Worm (Caenorhabditis elegans) whole organism, L4 larva: Measurements from ENCODE around the gene F59A1.13.
A peak's percentile ranks its signal among the peaks of the same experiment; 100 is the strongest.

Experiments used
- F26F4.8 ChIP-seq: fragments of 200-800 bp; sonication (Bioruptor generic); conservative IDR thresholded peaks from 2 replicates; pipeline ENCODE4 v1.3.6; 2022; ENCODE audit warnings: missing genetic modification characterization, missing compliant biosample characterization
- F44E2.7 ChIP-seq: fragments of 200-800 bp; sonication (Bioruptor generic); IDR thresholded peaks from 2 replicates; pipeline ENCODE4 v2.1.2; 2022; ENCODE audit warnings: missing genetic modification characterization, missing compliant biosample characterization
- F49E8.2 ChIP-seq: sonication (generic microtip); optimal IDR thresholded peaks from 2 replicates; lab custom pipeline; 2016; ENCODE audit warnings: missing compliant biosample characterization, mild to moderate bottlenecking, missing genetic modification characterization, borderline replicate concordance
- R02D3.7 ChIP-seq: fragments of 150-350 bp; sonication (generic microtip); optimal IDR thresholded peaks from 3 replicates; lab custom pipeline; 2014; ENCODE audit warnings: missing biosample characterization, missing genetic modification characterization
- Y105C5A.15 ChIP-seq: fragments of 200-800 bp; sonication (Bioruptor generic); IDR thresholded peaks from 2 replicates; pipeline ENCODE4 v1.3.6; 2022; ENCODE audit warnings: missing genetic modification characterization, missing compliant biosample characterization
- Y48G9A.11 ChIP-seq: fragments of 200-800 bp; sonication (Bioruptor generic); IDR thresholded peaks from 2 replicates; pipeline ENCODE4 v1.3.6; 2022; ENCODE audit warnings: missing genetic modification reagents, missing genetic modification characterization, missing compliant biosample characterization
- Y75B8A.6 ChIP-seq: fragments of 200-800 bp; sonication (Bioruptor generic); IDR thresholded peaks from 2 replicates; pipeline ENCODE4 v1.3.6; 2022; ENCODE audit warnings: missing genetic modification reagents, missing genetic modification characterization, missing compliant biosample characterization
- ZK546.5 ChIP-seq, 2 experiments: sonication (generic microtip); optimal IDR thresholded peaks; 2 replicates each; lab custom pipeline; 2017; ENCODE audit warnings: missing biosample characterization in 2 of 2, missing genetic modification characterization in 2 of 2
- aha-1 ChIP-seq: fragments of 150-350 bp; peaks from one replicate; lab custom pipeline; 2014; ENCODE audit warnings: missing biosample characterization, missing genetic modification characterization
- attf-4 ChIP-seq: sonication (generic microtip); optimal IDR thresholded peaks from 3 replicates; lab custom pipeline; 2017; ENCODE audit warnings: missing biosample characterization, missing genetic modification characterization
- ceh-20 ChIP-seq: fragments of 200-800 bp; sonication (Bioruptor generic); IDR thresholded peaks from 2 replicates; pipeline ENCODE4 v1.3.6; 2022; ENCODE audit warnings: missing genetic modification reagents, missing genetic modification characterization, missing compliant biosample characterization
- ceh-32 ChIP-seq: sonication (generic microtip); optimal IDR thresholded peaks from 2 replicates; lab custom pipeline; 2016; ENCODE audit warnings: mild to moderate bottlenecking, missing genetic modification characterization, missing compliant biosample characterization; ENCODE audit not compliant: poor library complexity
- ceh-62 ChIP-seq: sonication (generic microtip); optimal IDR thresholded peaks from 2 replicates; lab custom pipeline; 2017; ENCODE audit warnings: missing biosample characterization, missing genetic modification characterization
- daf-16 ChIP-seq, 3 experiments: sonication (generic microtip); optimal IDR thresholded peaks; 2 replicates each; lab custom pipeline; 2016 to 2017; ENCODE audit warnings: missing genetic modification characterization in 3 of 3, missing genetic modification reagents in 3 of 3, mild to moderate bottlenecking in 2 of 3, missing compliant biosample characterization in 2 of 3, missing biosample characterization in 1 of 3, moderate library complexity in 1 of 3
- daf-8 ChIP-seq: fragments of 200-800 bp; sonication (Bioruptor generic); IDR thresholded peaks from 2 replicates; pipeline ENCODE4 v1.3.6; 2022; ENCODE audit warnings: missing genetic modification characterization, missing compliant biosample characterization
- dmd-9 ChIP-seq: fragments of 200-800 bp; sonication (Bioruptor generic); IDR thresholded peaks from 2 replicates; pipeline ENCODE4 v1.3.6; 2022; ENCODE audit warnings: missing genetic modification reagents, missing genetic modification characterization, missing compliant biosample characterization
- dve-1 ChIP-seq: sonication (generic microtip); optimal IDR thresholded peaks from 2 replicates; lab custom pipeline; 2017; ENCODE audit warnings: antibody characterized with exemption, mild to moderate bottlenecking, missing genetic modification characterization, missing compliant biosample characterization; ENCODE audit not compliant: insufficient read depth
- egl-43 ChIP-seq: fragments of 200-800 bp; sonication (Bioruptor generic); IDR thresholded peaks from 2 replicates; pipeline ENCODE4 v1.3.6; 2022; ENCODE audit warnings: missing genetic modification reagents, missing genetic modification characterization, missing compliant biosample characterization
- hlh-11 ChIP-seq: fragments of 200-800 bp; sonication (Bioruptor generic); optimal IDR thresholded peaks from 2 replicates; lab custom pipeline; 2018; ENCODE audit warnings: mild to moderate bottlenecking, missing genetic modification characterization, missing compliant biosample characterization
- hlh-30 ChIP-seq: sonication (generic microtip); optimal IDR thresholded peaks from 2 replicates; lab custom pipeline; 2017; ENCODE audit warnings: antibody characterized with exemption, mild to moderate bottlenecking, missing genetic modification characterization, missing compliant biosample characterization; ENCODE audit not compliant: insufficient read depth
- jun-1 ChIP-seq: fragments of 150-350 bp; optimal IDR thresholded peaks from 2 replicates; lab custom pipeline; 2014; ENCODE audit warnings: missing biosample characterization, missing genetic modification reagents, missing genetic modification characterization
- lin-1 ChIP-seq: fragments of 200-800 bp; sonication (Bioruptor generic); IDR thresholded peaks from 2 replicates; pipeline ENCODE4 v1.3.6; 2022; ENCODE audit warnings: missing genetic modification reagents, missing genetic modification characterization, missing compliant biosample characterization
- lin-13 ChIP-seq: fragments of 150-350 bp; optimal IDR thresholded peaks from 2 replicates; lab custom pipeline; 2014; ENCODE audit warnings: missing biosample characterization, missing genetic modification reagents, missing genetic modification characterization
- lin-15B ChIP-seq: fragments of 150-350 bp; sonication (generic microtip); optimal IDR thresholded peaks from 3 replicates; lab custom pipeline; 2014; ENCODE audit warnings: missing biosample characterization, missing genetic modification characterization
- lsy-2 ChIP-seq, 2 experiments: fragments of 150-350 bp in 1 of 2; sonication (generic microtip) in 1 of 2; optimal IDR thresholded peaks; 2 replicates each; lab custom pipeline; 2014 to 2017; ENCODE audit warnings: missing biosample characterization in 2 of 2, missing genetic modification characterization in 2 of 2
- mdl-1 ChIP-seq, 2 experiments: fragments of 150-350 bp in 1 of 2; sonication (generic microtip) in 1 of 2; optimal IDR thresholded peaks; 2 replicates each; lab custom pipeline; 2014 to 2017; ENCODE audit warnings: missing biosample characterization in 2 of 2, missing genetic modification characterization in 2 of 2
- mxl-3 ChIP-seq: fragments of 200-800 bp; sonication (Bioruptor generic); optimal IDR thresholded peaks from 2 replicates; lab custom pipeline; 2018; ENCODE audit warnings: mild to moderate bottlenecking, missing genetic modification characterization, missing compliant biosample characterization
- nhr-10 ChIP-seq: fragments of 150-350 bp; optimal IDR thresholded peaks from 2 replicates; lab custom pipeline; 2014; ENCODE audit warnings: missing biosample characterization, missing genetic modification characterization
- nhr-102 ChIP-seq: sonication (generic microtip); optimal IDR thresholded peaks from 2 replicates; lab custom pipeline; 2016; ENCODE audit warnings: mild to moderate bottlenecking, missing genetic modification characterization, moderate library complexity, missing compliant biosample characterization
- nhr-11 ChIP-seq: fragments of 150-350 bp; optimal IDR thresholded peaks from 2 replicates; lab custom pipeline; 2014; ENCODE audit warnings: missing biosample characterization, missing genetic modification characterization
- nhr-28 ChIP-seq: fragments of 150-350 bp; optimal IDR thresholded peaks from 2 replicates; lab custom pipeline; 2014; ENCODE audit warnings: missing biosample characterization, missing genetic modification characterization
- nhr-42 ChIP-seq: fragments of 200-800 bp; sonication (Bioruptor generic); IDR thresholded peaks from 2 replicates; pipeline ENCODE4 v1.3.6; 2022; ENCODE audit warnings: missing genetic modification characterization, missing compliant biosample characterization
- nhr-48 ChIP-seq: sonication (generic microtip); optimal IDR thresholded peaks from 2 replicates; lab custom pipeline; 2016; ENCODE audit warnings: mild to moderate bottlenecking, missing genetic modification characterization, missing compliant biosample characterization
- nhr-6 ChIP-seq: fragments of 150-350 bp; optimal IDR thresholded peaks from 2 replicates; lab custom pipeline; 2014; ENCODE audit warnings: missing biosample characterization, missing genetic modification characterization
- nhr-76 ChIP-seq: fragments of 150-350 bp; optimal IDR thresholded peaks from 2 replicates; lab custom pipeline; 2014; ENCODE audit warnings: missing biosample characterization, missing genetic modification characterization
- nhr-77 ChIP-seq: fragments of 150-350 bp; optimal IDR thresholded peaks from 2 replicates; lab custom pipeline; 2014; ENCODE audit warnings: missing biosample characterization, missing genetic modification characterization
- php-3 ChIP-seq: fragments of 200-800 bp; sonication (Bioruptor generic); IDR thresholded peaks from 2 replicates; pipeline ENCODE4 v1.3.6; 2022; ENCODE audit warnings: missing genetic modification reagents, missing genetic modification characterization, missing compliant biosample characterization
- pqm-1 ChIP-seq: sonication (generic microtip); optimal IDR thresholded peaks from 2 replicates; lab custom pipeline; 2017; ENCODE audit warnings: missing biosample characterization, missing genetic modification characterization
- rbr-2 ChIP-seq: sonication (generic microtip); optimal IDR thresholded peaks from 2 replicates; lab custom pipeline; 2016; ENCODE audit warnings: missing genotype, missing genetic modification characterization, missing compliant biosample characterization
- saeg-2 ChIP-seq: fragments of 200-800 bp; sonication (Bioruptor generic); IDR thresholded peaks from 2 replicates; pipeline ENCODE4 v1.3.6; 2022; ENCODE audit warnings: missing genetic modification reagents, missing genetic modification characterization, missing compliant biosample characterization
- sdz-12 ChIP-seq: fragments of 200-800 bp; sonication (Bioruptor generic); optimal IDR thresholded peaks from 2 replicates; lab custom pipeline; 2018; ENCODE audit warnings: mild to moderate bottlenecking, missing genetic modification characterization, missing compliant biosample characterization
- set-16 ChIP-seq: fragments of 200-800 bp; sonication (Bioruptor generic); IDR thresholded peaks from 2 replicates; pipeline ENCODE4 v1.3.6; 2022; ENCODE audit warnings: missing genetic modification reagents, missing genetic modification characterization, missing compliant biosample characterization
- skn-1 ChIP-seq: fragments of 150-350 bp; optimal IDR thresholded peaks from 2 replicates; lab custom pipeline; 2014; ENCODE audit warnings: missing biosample characterization, missing genetic modification characterization
- snpc-4 ChIP-seq: fragments of 150-350 bp; optimal IDR thresholded peaks from 2 replicates; lab custom pipeline; 2014; ENCODE audit warnings: missing biosample characterization, missing genetic modification characterization
- spr-1 ChIP-seq: sonication (generic microtip); optimal IDR thresholded peaks from 2 replicates; lab custom pipeline; 2016; ENCODE audit warnings: mild to moderate bottlenecking, missing genetic modification characterization, missing compliant biosample characterization
- spr-3 ChIP-seq: fragments of 200-800 bp; sonication (Bioruptor generic); optimal IDR thresholded peaks from 2 replicates; lab custom pipeline; 2018; ENCODE audit warnings: mild to moderate bottlenecking, missing genetic modification characterization, missing compliant biosample characterization
- tag-97 ChIP-seq: fragments of 200-800 bp; sonication (Bioruptor generic); IDR thresholded peaks from 2 replicates; pipeline ENCODE4 v1.3.6; 2022; ENCODE audit warnings: missing genetic modification characterization, missing compliant biosample characterization
- tra-1 ChIP-seq: fragments of 200-800 bp; sonication (Bioruptor generic); IDR thresholded peaks from 2 replicates; pipeline ENCODE4 v1.3.6; 2022; ENCODE audit warnings: missing genetic modification reagents, missing genetic modification characterization, missing compliant biosample characterization
- zag-1 ChIP-seq: fragments of 150-350 bp; optimal IDR thresholded peaks from 2 replicates; lab custom pipeline; 2014; ENCODE audit warnings: missing biosample characterization, missing genetic modification characterization
- zip-2 ChIP-seq: fragments of 150-350 bp; optimal IDR thresholded peaks from 2 replicates; lab custom pipeline; 2014; ENCODE audit warnings: missing biosample characterization, missing genetic modification characterization
- ztf-7 ChIP-seq: fragments of 150-350 bp; optimal IDR thresholded peaks from 2 replicates; lab custom pipeline; 2014; ENCODE audit warnings: missing biosample characterization, missing genetic modification characterization

F59A1.13 gene

ce11 chrV:17660003-17660402 is 30.8 kb downstream of the F59A1.13 start, which contains the start of gene dgat-2:
TSS of gene dgat-2 (plus strand) at chrV:17660303.
- TF ChIP-seq aha-1 (tag; lab: Kevin White, UChicago) (peak; percentile 19), set-16 (peak; percentile 66), ceh-32 (tag; lab: Kevin White, UChicago) (no peak)

ce11 chrV:17659228-17659627 is 31.6 kb downstream of the F59A1.13 start, which contains the start of gene fbxa-108:
TSS of gene fbxa-108 (minus strand) at chrV:17659385.
- TF ChIP-seq mxl-3 (GFP tag; lab: Kevin White, UChicago) (peak; percentile 21), aha-1 (tag; lab: Kevin White, UChicago) (peak; percentile 94), nhr-76 (tag; lab: Kevin White, UChicago) (no peak), egl-43 (GFP tag; lab: Robert Waterston, UW) (no peak), mdl-1 (tag; optimal IDR thresholded peaks at IDR 0.05; lab: Kevin White, UChicago) (peak in 1 of 2 experiments; percentile 32), jun-1 (tag; lab: Kevin White, UChicago) (peak; percentile 47), dve-1 (tag; lab: Kevin White, UChicago) (peak; percentile 93), snpc-4 (no peak), nhr-28 (tag; lab: Kevin White, UChicago) (peak; percentile 94), ceh-20 (no peak), F49E8.2 (tag; lab: Kevin White, UChicago) (no peak), ztf-7 (no peak), ZK546.5 (tag; optimal IDR thresholded peaks at IDR 0.05; lab: Kevin White, UChicago) (no peak), nhr-77 (tag; lab: Kevin White, UChicago) (peak; percentile 90), nhr-42 (no peak), Y48G9A.11 (GFP tag; lab: Robert Waterston, UW) (no peak), hlh-11 (peak; percentile 89), zag-1 (tag; lab: Kevin White, UChicago) (no peak), F26F4.8 (GFP tag; lab: Robert Waterston, UW) (no peak), dmd-9 (GFP tag; lab: Robert Waterston, UW) (no peak), spr-1 (no peak), spr-3 (GFP tag; lab: Kevin White, UChicago) (no peak), nhr-11 (tag; lab: Kevin White, UChicago) (no peak), R02D3.7 (no peak), pqm-1 (peak; percentile 97), lin-1 (GFP tag; lab: Robert Waterston, UW) (peak; percentile 75), php-3 (GFP tag; lab: Robert Waterston, UW) (peak; percentile 85), saeg-2 (no peak), nhr-102 (tag; lab: Kevin White, UChicago) (peak; percentile 78), zip-2 (tag; lab: Kevin White, UChicago) (no peak), rbr-2 (tag; lab: Kevin White, UChicago) (no peak), sdz-12 (GFP tag; lab: Kevin White, UChicago) (no peak), lin-13 (GFP tag; lab: Kevin White, UChicago) (peak; percentile 16), lin-15B (no peak), Y105C5A.15 (GFP tag; lab: Robert Waterston, UW) (no peak), nhr-10 (peak; percentile 48), nhr-6 (tag; lab: Kevin White, UChicago) (peak; percentile 66), attf-4 (no peak), hlh-30 (tag; lab: Kevin White, UChicago) (peak; percentile 46), ceh-62 (no peak), tra-1 (peak; percentile 64; the same call in 1 of the 2 replicates), Y75B8A.6 (GFP tag; lab: Robert Waterston, UW) (no peak), daf-16 (GFP tag; optimal IDR thresholded peaks at IDR 0.05; lab: Kevin White, UChicago) (peak in 1 of 2 experiments; percentile 64), daf-16 (tag; optimal IDR thresholded peaks at IDR 0.05; lab: Kevin White, UChicago) (peak; percentile 96), lsy-2 (tag; optimal IDR thresholded peaks at IDR 0.05; lab: Kevin White, UChicago) (peak in 1 of 2 experiments; percentile 44), tag-97 (GFP tag; lab: Robert Waterston, UW) (no peak), nhr-48 (tag; lab: Kevin White, UChicago) (peak; percentile 91), daf-8 (no peak), skn-1 (tag; lab: Kevin White, UChicago) (no peak), F44E2.7 (GFP tag; lab: Robert Waterston, UW) (no peak)
